Fruit fly (Drosophila melanogaster): ENCODE data around the gene CG32750.

Gene CG32750

DNA sequence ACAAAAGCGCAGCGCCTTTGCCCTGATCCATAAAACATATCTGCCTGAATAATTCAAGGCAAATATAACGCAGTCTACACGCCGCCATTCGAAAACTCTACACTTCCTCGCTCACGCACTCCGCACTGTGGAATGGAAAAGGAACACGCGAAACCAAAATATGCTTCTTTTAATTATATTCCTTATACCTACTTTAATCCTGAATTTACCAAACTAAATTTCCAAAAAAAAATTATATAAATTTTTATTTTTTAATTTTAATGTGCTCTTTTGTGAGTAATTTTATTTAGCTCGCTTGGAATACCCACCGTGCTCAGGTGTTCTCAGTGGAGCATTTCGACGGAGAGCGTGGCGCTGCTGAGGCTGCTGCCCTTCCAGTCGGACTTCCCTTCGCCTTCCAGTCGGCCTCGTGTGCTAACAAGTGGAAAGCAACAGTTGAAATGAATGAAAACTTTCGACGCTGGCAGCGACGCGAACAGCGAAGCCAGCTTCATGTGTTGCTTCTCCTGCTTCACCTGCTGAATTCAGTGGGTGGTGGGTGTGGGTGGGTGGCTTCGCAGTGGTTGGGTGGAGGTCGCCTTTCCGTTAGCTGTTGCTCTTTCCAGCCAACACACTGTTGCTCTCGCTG, 2.9 kb downstream of the CG32750 start:
- TF ChIP-seq Blimp-1 (GFP tag; optimal IDR thresholded peaks at IDR 0.05) = no peak
- peak; percentile 89 for TF ChIP-seq CG6163 (GFP tag; IDR thresholded peaks at IDR 0.05)
- peak; percentile 47 for TF ChIP-seq Eip75B (GFP tag; optimal IDR thresholded peaks at IDR 0.05)
- peak; percentile 63 for TF ChIP-seq CG8632 (GFP tag; optimal IDR thresholded peaks at IDR 0.05)
- peak; percentile 81 for TF ChIP-seq Gug (GFP tag; IDR thresholded peaks at IDR 0.05)
- peak; percentile 19 for TF ChIP-seq CG31627 (GFP tag; optimal IDR thresholded peaks at IDR 0.05)
- peak; percentile 18 for TF ChIP-seq CG1621 (tag; optimal IDR thresholded peaks at IDR 0.05)
- peak; percentile 7 for TF ChIP-seq CG11762 (GFP tag; optimal IDR thresholded peaks at IDR 0.05; ENCODE audit: insufficient read depth)
- peak; percentile 63 for TF ChIP-seq CG4318 (GFP tag; optimal IDR thresholded peaks at IDR 0.05)
- peak; percentile 75 for TF ChIP-seq OdsH (GFP tag; optimal IDR thresholded peaks at IDR 0.05)
- no peak for TF ChIP-seq Ets21C (GFP tag; optimal IDR thresholded peaks at IDR 0.05)
- TF ChIP-seq dsx (GFP tag; optimal IDR thresholded peaks at IDR 0.05; ENCODE audit: poor library complexity, severe bottlenecking) = peak; percentile 49
- peak; percentile 65 for TF ChIP-seq CG3919 (GFP tag; optimal IDR thresholded peaks at IDR 0.05)
- TF ChIP-seq CG11294 (GFP tag; IDR thresholded peaks at IDR 0.05) = peak; percentile 69
- TF ChIP-seq lz (GFP tag; optimal IDR thresholded peaks at IDR 0.05) = peak; percentile 46
- no peak for TF ChIP-seq CG6854 (GFP tag; optimal IDR thresholded peaks at IDR 0.05)
- peak; percentile 72 for TF ChIP-seq CG10631 (GFP tag; optimal IDR thresholded peaks at IDR 0.05)
- no peak for TF ChIP-seq fkh (GFP tag; optimal IDR thresholded peaks at IDR 0.05)
- TF ChIP-seq CG32006 (GFP tag; optimal IDR thresholded peaks at IDR 0.05) = peak; percentile 79
- TF ChIP-seq vri (GFP tag; optimal IDR thresholded peaks at IDR 0.05) = peak; percentile 11
- TF ChIP-seq Lpt (GFP tag; optimal IDR thresholded peaks at IDR 0.05) = peak; percentile 35
- peak; percentile 28 for TF ChIP-seq CG6808 (GFP tag; optimal IDR thresholded peaks at IDR 0.05)
- peak; percentile 43 for TF ChIP-seq cyc (GFP tag; optimal IDR thresholded peaks at IDR 0.05)
- TF ChIP-seq CG10669 (GFP tag; optimal IDR thresholded peaks at IDR 0.05) = peak; percentile 68
- peak; percentile 65 for TF ChIP-seq svp (GFP tag)
- TF ChIP-seq CG8119 (GFP tag; IDR thresholded peaks at IDR 0.05) = peak; percentile 81
- TF ChIP-seq Eip93F (GFP tag; optimal IDR thresholded peaks at IDR 0.05) = no peak
- peak; percentile 49 for TF ChIP-seq Smox (GFP tag; optimal IDR thresholded peaks at IDR 0.05)
- no peak for TF ChIP-seq Hr39 (GFP tag; optimal IDR thresholded peaks at IDR 0.05)
- TF ChIP-seq topi (GFP tag; optimal IDR thresholded peaks at IDR 0.05) = peak; percentile 54
- TF ChIP-seq esn (GFP tag; optimal IDR thresholded peaks at IDR 0.05) = peak; percentile 69
- TF ChIP-seq spab (GFP tag; optimal IDR thresholded peaks at IDR 0.05) = peak; percentile 50
- peak; percentile 44 for TF ChIP-seq Sox102F (GFP tag; optimal IDR thresholded peaks at IDR 0.05)
- TF ChIP-seq acj6 (GFP tag; optimal IDR thresholded peaks at IDR 0.05) = peak; percentile 70
- peak; percentile 61 for TF ChIP-seq Met (GFP tag; optimal IDR thresholded peaks at IDR 0.05)
- TF ChIP-seq Ets96B (tag; optimal IDR thresholded peaks at IDR 0.05) = peak; percentile 71
- TF ChIP-seq CG9139 (GFP tag; optimal IDR thresholded peaks at IDR 0.05) = peak; percentile 51
- peak; percentile 66 for TF ChIP-seq pdm3 (GFP tag; optimal IDR thresholded peaks at IDR 0.05)
- peak; percentile 69 for TF ChIP-seq CG34406 (GFP tag; optimal IDR thresholded peaks at IDR 0.05)
- peak; percentile 55 for TF ChIP-seq net (GFP tag; optimal IDR thresholded peaks at IDR 0.05)
- peak; percentile 58 for TF ChIP-seq dac (GFP tag; optimal IDR thresholded peaks at IDR 0.05)
- TF ChIP-seq CG16779 (tag; optimal IDR thresholded peaks at IDR 0.05) = peak; percentile 71
- peak; percentile 29 to 39 for TF ChIP-seq salr (GFP tag; optimal IDR thresholded peaks at IDR 0.05)
- peak; percentile 90 for TF ChIP-seq Eip78C (GFP tag)
- peak; percentile 55 for TF ChIP-seq CG6276 (GFP tag; optimal IDR thresholded peaks at IDR 0.05)
- TF ChIP-seq eg (GFP tag; IDR thresholded peaks at IDR 0.05) = peak; percentile 89
- peak; percentile 48 for TF ChIP-seq fd59A (GFP tag; optimal IDR thresholded peaks at IDR 0.05)
- no peak for TF ChIP-seq Sox15 (GFP tag; optimal IDR thresholded peaks at IDR 0.05)
- TF ChIP-seq CG15336 (GFP tag; IDR thresholded peaks at IDR 0.05) = peak; percentile 82
- peak; percentile 38 for TF ChIP-seq CG7368 (GFP tag; optimal IDR thresholded peaks at IDR 0.05)
- peak; percentile 72 for TF ChIP-seq CG3032 (tag; optimal IDR thresholded peaks at IDR 0.05)

Measured in whole organism, prepupa.